Worm (Caenorhabditis elegans) whole organism, early embryonic: ENCODE results near the gene acs-22.

Experiments used
- B0310.2 ChIP-seq: sonication (generic microtip); optimal IDR thresholded peaks from 2 replicates; lab custom pipeline; 2016; ENCODE audit warnings: mild to moderate bottlenecking, missing genetic modification characterization, missing compliant biosample characterization
- F13C5.2 ChIP-seq: sonication (generic microtip); optimal IDR thresholded peaks from 2 replicates; lab custom pipeline; 2017; ENCODE audit warnings: mild to moderate bottlenecking, missing genetic modification characterization, inconsistent platforms, missing compliant biosample characterization
- aly-1 ChIP-seq: sonication (generic microtip); optimal IDR thresholded peaks from 2 replicates; lab custom pipeline; 2016; ENCODE audit warnings: missing genetic modification characterization, missing compliant biosample characterization
- ama-1 ChIP-seq: fragments of 150-350 bp; optimal IDR thresholded peaks from 2 replicates; lab custom pipeline; 2014
- ceh-13 ChIP-seq: fragments of 200-800 bp; sonication (Bioruptor generic); optimal IDR thresholded peaks from 2 replicates; lab custom pipeline; 2018; ENCODE audit warnings: mild to moderate bottlenecking, missing genetic modification characterization, missing compliant biosample characterization
- ceh-36 ChIP-seq: sonication (generic microtip); optimal IDR thresholded peaks from 2 replicates; lab custom pipeline; 2016; ENCODE audit warnings: missing genetic modification characterization, inconsistent platforms, missing compliant biosample characterization
- ets-7 ChIP-seq: sonication (generic microtip); optimal IDR thresholded peaks from 2 replicates; lab custom pipeline; 2016; ENCODE audit warnings: missing genotype, missing genetic modification characterization, missing compliant biosample characterization
- flt-1 ChIP-seq: fragments of 200-800 bp; sonication (Bioruptor generic); IDR thresholded peaks from 2 replicates; pipeline ENCODE4 v1.3.6; 2022; ENCODE audit warnings: missing genetic modification characterization, missing compliant biosample characterization
- hmbx-1 ChIP-seq: sonication (generic microtip); optimal IDR thresholded peaks from 2 replicates; lab custom pipeline; 2016; ENCODE audit warnings: mild to moderate bottlenecking, missing genetic modification characterization, missing compliant biosample characterization
- hmg-4 ChIP-seq: fragments of 200-800 bp; sonication (Bioruptor generic); optimal IDR thresholded peaks from 2 replicates; lab custom pipeline; 2018; ENCODE audit warnings: mild to moderate bottlenecking, missing genetic modification characterization, missing compliant biosample characterization
- hnd-1 ChIP-seq: sonication (generic microtip); optimal IDR thresholded peaks from 2 replicates; lab custom pipeline; 2016; ENCODE audit warnings: missing genetic modification characterization, missing compliant biosample characterization
- pes-1 ChIP-seq: fragments of 200-800 bp; sonication (Bioruptor generic); IDR thresholded peaks from 2 replicates; pipeline ENCODE4 v1.3.6; 2022; ENCODE audit warnings: missing genetic modification reagents, missing genetic modification characterization, missing compliant biosample characterization
- scrt-1 ChIP-seq: fragments of 200-800 bp; sonication (Bioruptor generic); IDR thresholded peaks from 2 replicates; pipeline ENCODE4 v1.3.6; 2022; ENCODE audit warnings: missing genetic modification characterization, missing compliant biosample characterization
- sea-1 ChIP-seq: fragments of 200-800 bp; sonication (Bioruptor generic); conservative IDR thresholded peaks from 2 replicates; pipeline ENCODE4 v1.3.6; 2022; ENCODE audit warnings: missing genetic modification characterization, missing compliant biosample characterization
- tbx-11 ChIP-seq: fragments of 200-800 bp; sonication (Bioruptor generic); IDR thresholded peaks from 2 replicates; pipeline ENCODE4 v1.3.6; 2022; ENCODE audit warnings: missing genetic modification characterization, missing compliant biosample characterization
- tbx-37 ChIP-seq: fragments of 200-800 bp; sonication (Bioruptor generic); conservative IDR thresholded peaks from 2 replicates; pipeline ENCODE4 v1.3.6; 2022; ENCODE audit warnings: missing genetic modification reagents, missing genetic modification characterization, missing compliant biosample characterization
- tra-4 ChIP-seq: sonication (generic microtip); optimal IDR thresholded peaks from 2 replicates; lab custom pipeline; 2017; ENCODE audit warnings: missing genetic modification characterization, missing compliant biosample characterization

Gene acs-22

ce11 chrX:8969111-8970048 is 38.4 kb downstream of the acs-22 start:
- TF ChIP-seq ama-1 (no peak), tra-4 (tag; lab: Kevin White, UChicago) (no peak), ceh-13 (GFP tag; lab: Kevin White, UChicago) (no peak), ceh-36 (no peak), hnd-1 (tag; lab: Kevin White, UChicago) (peak; percentile 9), tbx-37 (GFP tag; lab: Robert Waterston, UW) (0 out of 2 replicates have a peak, but pooled peaks have one; percentile 20), aly-1 (tag; lab: Kevin White, UChicago) (no peak), tbx-11 (no peak)

- TF ChIP-seq tbx-11 (peak; percentile 66; the same call in 1 of the 2 replicates), hnd-1 (tag; lab: Kevin White, UChicago) (peak; percentile 33), sea-1 (GFP tag; lab: Robert Waterston, UW) (no peak), scrt-1 (no peak; the same call in 1 of the 2 replicates), ama-1 (no peak), tra-4 (tag; lab: Kevin White, UChicago) (no peak), pes-1 (GFP tag; lab: Robert Waterston, UW) (peak; percentile 82), flt-1 (GFP tag; lab: Robert Waterston, UW) (no peak), B0310.2 (tag; lab: Kevin White, UChicago) (no peak), tbx-37 (GFP tag; lab: Robert Waterston, UW) (no peak), hmg-4 (GFP tag; lab: Kevin White, UChicago) (no peak), F13C5.2 (peak; percentile 6), ceh-13 (GFP tag; lab: Kevin White, UChicago) (peak; percentile 54), hmbx-1 (tag; lab: Kevin White, UChicago) (no peak), ceh-36 (peak; percentile 56), aly-1 (tag; lab: Kevin White, UChicago) (no peak), ets-7 (peak; percentile 9)
These were observed 40.5 kb downstream of the acs-22 start for ce11 chrX:8971461-8971860.

- no peak for TF ChIP-seq F13C5.2
- TF ChIP-seq flt-1 (GFP tag; lab: Robert Waterston, UW), result no peak
- TF ChIP-seq pes-1 (GFP tag; lab: Robert Waterston, UW), result no peak
- no peak for TF ChIP-seq hnd-1 (tag; lab: Kevin White, UChicago)
- TF ChIP-seq ets-7, result no peak
These were observed 49.7 kb downstream of the acs-22 start, which contains the start of gene nmur-1 for ce11 chrX:8980676-8981075. Gene nmur-1, plus strand, starts transcription at chrX:8980976.

ce11 chrX:8986452-8986851 is 55.5 kb downstream of the acs-22 start:
- TF ChIP-seq scrt-1 (no peak), ama-1 (no peak), sea-1 (GFP tag; lab: Robert Waterston, UW) (no peak), pes-1 (GFP tag; lab: Robert Waterston, UW) (no peak), hnd-1 (tag; lab: Kevin White, UChicago) (no peak), B0310.2 (tag; lab: Kevin White, UChicago) (no peak), flt-1 (GFP tag; lab: Robert Waterston, UW) (no peak), hmbx-1 (tag; lab: Kevin White, UChicago) (no peak), F13C5.2 (no peak), ets-7 (no peak), tbx-11 (no peak), ceh-36 (no peak)

ce11 chrX:8987828-8988227 is 56.8 kb downstream of the acs-22 start, which contains the start of gene twk-18:
Gene twk-18, plus strand, starts transcription at chrX:8988128.
- TF ChIP-seq flt-1 (GFP tag; lab: Robert Waterston, UW), result no peak
- TF ChIP-seq tbx-11, result no peak
- TF ChIP-seq F13C5.2, result no peak
- TF ChIP-seq ama-1, result no peak
- no peak for TF ChIP-seq hnd-1 (tag; lab: Kevin White, UChicago)
- TF ChIP-seq ceh-36, result no peak
- no peak for TF ChIP-seq hmg-4 (GFP tag; lab: Kevin White, UChicago)
- TF ChIP-seq hmbx-1 (tag; lab: Kevin White, UChicago), result no peak
- no peak for TF ChIP-seq tra-4 (tag; lab: Kevin White, UChicago)
- no peak for TF ChIP-seq B0310.2 (tag; lab: Kevin White, UChicago)
- TF ChIP-seq sea-1 (GFP tag; lab: Robert Waterston, UW), result no peak
- no peak for TF ChIP-seq scrt-1
- no peak for TF ChIP-seq aly-1 (tag; lab: Kevin White, UChicago)
- no peak for TF ChIP-seq pes-1 (GFP tag; lab: Robert Waterston, UW)
- TF ChIP-seq ceh-13 (GFP tag; lab: Kevin White, UChicago), result no peak
- TF ChIP-seq tbx-37 (GFP tag; lab: Robert Waterston, UW), result no peak
- TF ChIP-seq ets-7, result no peak
